Fruit fly (Drosophila melanogaster): ENCODE measurements around the gene Meics.
A peak's percentile ranks its signal among the peaks of the same experiment; 100 is the strongest.

Gene Meics

dm6 chr3L:14002524-14003135 lies 38.1 kb upstream of the Meics start (continued):
- TF ChIP-seq GATAe (GFP tag; conservative IDR thresholded peaks at IDR 0.05), result no peak
- no peak for TF ChIP-seq Ssrp (tag; optimal IDR thresholded peaks at IDR 0.05)
- TF ChIP-seq CG10979 (tag; optimal IDR thresholded peaks at IDR 0.05), result no peak
- no peak for TF ChIP-seq jing (GFP tag; optimal IDR thresholded peaks at IDR 0.05)
- TF ChIP-seq CG4360 (GFP tag; IDR thresholded peaks at IDR 0.05), result no peak
- TF ChIP-seq Eip74EF (GFP tag; optimal IDR thresholded peaks at IDR 0.05), result peak in 1 of 2 experiments; percentile 35
- no peak for TF ChIP-seq so (GFP tag; IDR thresholded peaks at IDR 0.05)
- no peak for TF ChIP-seq Asciz (GFP tag; optimal IDR thresholded peaks at IDR 0.05)
- TF ChIP-seq yki (optimal IDR thresholded peaks at IDR 0.05), result no peak
- no peak for TF ChIP-seq CG16815 (GFP tag; optimal IDR thresholded peaks at IDR 0.05)
- no peak for TF ChIP-seq sima (GFP tag; optimal IDR thresholded peaks at IDR 0.05)
- TF ChIP-seq sd (tag; optimal IDR thresholded peaks at IDR 0.05), result peak; percentile 89
- peak; percentile 83 for TF ChIP-seq CG8924 (tag; optimal IDR thresholded peaks at IDR 0.05)
- TF ChIP-seq CG12769 (tag; optimal IDR thresholded peaks at IDR 0.05), result peak; percentile 59
- TF ChIP-seq sr (GFP tag; IDR thresholded peaks at IDR 0.05), result no peak
- peak; percentile 24 for TF ChIP-seq CG9437 (GFP tag; optimal IDR thresholded peaks at IDR 0.05)
- TF ChIP-seq Hr78 (GFP tag; optimal IDR thresholded peaks at IDR 0.05), result no peak
- no peak for TF ChIP-seq Bdp1 (GFP tag; optimal IDR thresholded peaks at IDR 0.05)
- no peak for TF ChIP-seq gro (GFP tag; optimal IDR thresholded peaks at IDR 0.05)
- no peak for TF ChIP-seq CG7271 (tag; optimal IDR thresholded peaks at IDR 0.05)
- no peak for TF ChIP-seq knrl (GFP tag; IDR thresholded peaks at IDR 0.05; ENCODE audit: partially characterized antibody)
- no peak for TF ChIP-seq sisA (GFP tag; IDR thresholded peaks at IDR 0.05)
- TF ChIP-seq nerfin-1 (tag; optimal IDR thresholded peaks at IDR 0.05), result peak; percentile 71
- TF ChIP-seq nerfin-2 (GFP tag; IDR thresholded peaks at IDR 0.05; ENCODE audit: partially characterized antibody), result no peak
- 0 out of 2 replicates have a peak, but pooled peaks have one; percentile 20 for TF ChIP-seq CG31441 (GFP tag; IDR thresholded peaks at IDR 0.05)
- no peak for TF ChIP-seq gt (GFP tag; IDR thresholded peaks at IDR 0.05)
- TF ChIP-seq cato (GFP tag; optimal IDR thresholded peaks at IDR 0.05; ENCODE audit: borderline replicate concordance), result no peak
- TF ChIP-seq slou (GFP tag; optimal IDR thresholded peaks at IDR 0.05), result no peak
- TF ChIP-seq bab2 (GFP tag; optimal IDR thresholded peaks at IDR 0.05), result no peak
- peak; percentile 35 for TF ChIP-seq lab (GFP tag; optimal IDR thresholded peaks at IDR 0.05)
- TF ChIP-seq CG2712 (tag; optimal IDR thresholded peaks at IDR 0.05), result no peak
- TF ChIP-seq CG14965 (GFP tag; optimal IDR thresholded peaks at IDR 0.05; ENCODE audit: borderline replicate concordance), result no peak
- peak; percentile 60 for TF ChIP-seq CG17186 (GFP tag; optimal IDR thresholded peaks at IDR 0.05)
- no peak for TF ChIP-seq CG9817 (tag; optimal IDR thresholded peaks at IDR 0.05)
- no peak for TF ChIP-seq vnd (GFP tag; IDR thresholded peaks at IDR 0.05; ENCODE audit: partially characterized antibody)
- no peak for TF ChIP-seq gsb-n (tag; optimal IDR thresholded peaks at IDR 0.05)
- peak; percentile 28; the same call in 1 of the 2 replicates for TF ChIP-seq amos (GFP tag; IDR thresholded peaks at IDR 0.05; ENCODE audit: partially characterized antibody)
- no peak for TF ChIP-seq Dfd (GFP tag; optimal IDR thresholded peaks at IDR 0.05)
- TF ChIP-seq Bteb2 (GFP tag; optimal IDR thresholded peaks at IDR 0.05), result no peak
- TF ChIP-seq CG5245 (GFP tag; optimal IDR thresholded peaks at IDR 0.05), result no peak
- peak; percentile 6 for TF ChIP-seq NC2β (GFP tag; optimal IDR thresholded peaks at IDR 0.05)
- TF ChIP-seq lilli (GFP tag; optimal IDR thresholded peaks at IDR 0.05), result no peak
- no peak for TF ChIP-seq fu2 (GFP tag; optimal IDR thresholded peaks at IDR 0.05)
- TF ChIP-seq vvl (GFP tag; IDR thresholded peaks at IDR 0.05), result peak; percentile 54
- 0 out of 2 replicates have a peak, but pooled peaks have one; percentile 6 for TF ChIP-seq Drgx (GFP tag; IDR thresholded peaks at IDR 0.05)
- TF ChIP-seq eve (GFP tag; optimal IDR thresholded peaks at IDR 0.05), result no peak
- no peak for TF ChIP-seq CG8388 (GFP tag; optimal IDR thresholded peaks at IDR 0.05)

All from whole organism, embryonic.